Worm (Caenorhabditis elegans): ENCODE measurements around the gene ace-1.

DNA sequence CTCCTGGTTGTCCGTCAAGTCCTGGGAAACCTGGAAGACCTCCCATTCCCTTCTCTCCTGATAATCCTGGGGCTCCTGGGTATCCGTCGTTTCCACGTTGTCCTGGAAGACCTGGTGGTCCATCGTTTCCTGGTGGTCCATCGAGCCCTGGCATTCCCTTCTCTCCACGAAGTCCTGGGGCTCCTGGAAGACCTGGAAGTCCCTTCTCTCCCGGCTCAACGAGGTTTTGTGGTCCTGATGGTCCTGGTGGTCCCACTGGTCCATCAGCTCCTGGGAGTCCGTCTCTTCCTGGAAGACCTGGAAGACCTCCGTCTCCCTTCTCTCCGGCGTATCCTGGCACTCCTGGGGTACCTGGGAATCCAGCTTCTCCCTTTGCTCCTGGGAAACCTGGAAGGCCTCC lies 14.8 kb downstream of the ace-1 start:
- TF ChIP-seq jun-1 (tag; optimal IDR thresholded peaks at IDR 0.05) (no peak), lin-35 (GFP tag; optimal IDR thresholded peaks at IDR 0.05) (no peak), lsy-2 (tag; optimal IDR thresholded peaks at IDR 0.05) (no peak), ama-1 (optimal IDR thresholded peaks at IDR 0.05) (no peak), pag-3 (tag; optimal IDR thresholded peaks at IDR 0.05; ENCODE audit: borderline replicate concordance, insufficient read depth) (no peak), irx-1 (tag; optimal IDR thresholded peaks at IDR 0.05) (no peak)
